Fruit fly (Drosophila melanogaster) whole organism, wandering third instar larva: Measurements from ENCODE around the gene CG42750.

Source experiments
- Jra ChIP-seq: sonication (Bioruptor generic); optimal IDR thresholded peaks from 2 replicates; lab custom pipeline; 2016; ENCODE audit warnings: missing biosample characterization, missing genetic modification characterization
- Mio ChIP-seq: sonication (Bioruptor generic); optimal IDR thresholded peaks from 2 replicates; lab custom pipeline; 2016; ENCODE audit warnings: missing biosample characterization, missing genetic modification characterization
- OdsH ChIP-seq: fragments of 200-800 bp; sonication (Bioruptor generic); optimal IDR thresholded peaks from 2 replicates; lab custom pipeline; 2016; ENCODE audit warnings: missing biosample characterization, mild to moderate bottlenecking, missing genetic modification characterization
- Vsx2 ChIP-seq: fragments of 200-300, 225-300 bp; sonication (Bioruptor generic); optimal IDR thresholded peaks from 2 replicates; lab custom pipeline; 2018; ENCODE audit warnings: missing biosample characterization, missing genetic modification characterization; ENCODE audit not compliant: partially characterized antibody
- br ChIP-seq: fragments of 200-800 bp; sonication (Bioruptor generic); optimal IDR thresholded peaks from 2 replicates; lab custom pipeline; 2016; ENCODE audit warnings: missing biosample characterization, missing genetic modification characterization
- brk ChIP-seq: fragments of 200-800 bp; sonication (Bioruptor generic); optimal IDR thresholded peaks from 2 replicates; lab custom pipeline; 2016; ENCODE audit warnings: missing biosample characterization, mild to moderate bottlenecking, missing genetic modification characterization
- dsf ChIP-seq: sonication (Bioruptor generic); optimal IDR thresholded peaks from 2 replicates; lab custom pipeline; 2016; ENCODE audit warnings: missing biosample characterization, missing genetic modification characterization, borderline replicate concordance
- fru ChIP-seq: fragments of 200-800 bp; sonication (Bioruptor generic); optimal IDR thresholded peaks from 3 replicates; lab custom pipeline; 2016; ENCODE audit warnings: missing biosample characterization, mild to moderate bottlenecking, missing genetic modification characterization
- h ChIP-seq: fragments of 200-800 bp; sonication (Bioruptor generic); optimal IDR thresholded peaks from 3 replicates; lab custom pipeline; 2016; ENCODE audit warnings: missing biosample characterization, mild to moderate bottlenecking, missing genetic modification characterization
- sv ChIP-seq: fragments of 200-800 bp; sonication (Bioruptor generic); optimal IDR thresholded peaks from 3 replicates; lab custom pipeline; 2016; ENCODE audit warnings: missing biosample characterization, missing genetic modification characterization
- usp ChIP-seq: fragments of >200 bp; optimal IDR thresholded peaks from 2 replicates; lab custom pipeline; 2017; ENCODE audit warnings: missing biosample characterization, missing genetic modification characterization

- TF ChIP-seq Vsx2 (GFP tag; lab: Kevin White, UChicago) (no peak), brk (GFP tag; lab: Kevin White, UChicago) (no peak), dsf (GFP tag; lab: Kevin White, UChicago) (no peak), usp (GFP tag; lab: Kevin White, UChicago) (no peak), br (GFP tag; lab: Kevin White, UChicago) (no peak), Jra (GFP tag; lab: Kevin White, UChicago) (no peak), Mio (GFP tag; lab: Kevin White, UChicago) (no peak), h (peak; percentile 32), sv (no peak), fru (GFP tag; lab: Kevin White, UChicago) (no peak), OdsH (GFP tag; lab: Kevin White, UChicago) (no peak)
Observed at dm6 chr2L:18147511-18148072, 128.0 kb downstream of the CG42750 start.
